Worm (Caenorhabditis elegans): ENCODE data around the gene pqn-67.
A peak's percentile ranks its signal among the peaks of the same experiment; 100 is the strongest.

Gene pqn-67

ce11 chrV:12897338-12897737 is 26.9 kb upstream of the pqn-67 start (continued):
- no peak for TF ChIP-seq ztf-16 (tag; optimal IDR thresholded peaks at IDR 0.05)
- no peak for TF ChIP-seq fkh-6 (tag; optimal IDR thresholded peaks at IDR 0.05)
- peak; percentile 64 for TF ChIP-seq ceh-31 (tag; optimal IDR thresholded peaks at IDR 0.05)
- no peak for TF ChIP-seq F13H6.1 (tag; optimal IDR thresholded peaks at IDR 0.05)
- TF ChIP-seq unc-55 (GFP tag; optimal IDR thresholded peaks at IDR 0.05): no peak
- TF ChIP-seq Y22D7AL.16 (tag; optimal IDR thresholded peaks at IDR 0.05): no peak
- TF ChIP-seq ref-2 (tag; optimal IDR thresholded peaks at IDR 0.05): no peak
- TF ChIP-seq ahr-1 (tag; optimal IDR thresholded peaks at IDR 0.05): no peak
- no peak for TF ChIP-seq sox-4 (tag; optimal IDR thresholded peaks at IDR 0.05)
- no peak for TF ChIP-seq hlh-6 (tag; optimal IDR thresholded peaks at IDR 0.05)
- no peak for TF ChIP-seq ama-1 (optimal IDR thresholded peaks at IDR 0.05)
- no peak for TF ChIP-seq che-1 (tag; optimal IDR thresholded peaks at IDR 0.05)
- TF ChIP-seq fkh-10 (GFP tag; optimal IDR thresholded peaks at IDR 0.05): no peak

- TF ChIP-seq tbx-7 (tag; optimal IDR thresholded peaks at IDR 0.05) (no peak), pat-9 (tag; optimal IDR thresholded peaks at IDR 0.05) (no peak), ama-1 (optimal IDR thresholded peaks at IDR 0.05) (no peak), ceh-19 (GFP tag; optimal IDR thresholded peaks at IDR 0.05) (peak; percentile 40), fkh-6 (tag; optimal IDR thresholded peaks at IDR 0.05) (no peak), ceh-34 (tag; optimal IDR thresholded peaks at IDR 0.05) (peak; percentile 47), ceh-30 (tag; optimal IDR thresholded peaks at IDR 0.05) (no peak), unc-42 (tag; optimal IDR thresholded peaks at IDR 0.05) (no peak), ets-4 (tag; optimal IDR thresholded peaks at IDR 0.05) (no peak)
Observed at ce11 chrV:12898583-12899232, 25.5 kb upstream of the pqn-67 start.

- TF ChIP-seq lim-6 (tag; optimal IDR thresholded peaks at IDR 0.05): no peak
- no peak for TF ChIP-seq lin-11 (tag; optimal IDR thresholded peaks at IDR 0.05)
- TF ChIP-seq unc-42 (tag; optimal IDR thresholded peaks at IDR 0.05): peak; percentile 95
- no peak for TF ChIP-seq rnt-1 (tag; optimal IDR thresholded peaks at IDR 0.05)
- no peak for TF ChIP-seq pqm-1 (tag; optimal IDR thresholded peaks at IDR 0.05)
Observed at ce11 chrV:12901301-12901700, 22.9 kb upstream of the pqn-67 start.

- TF ChIP-seq ceh-48 (tag; optimal IDR thresholded peaks at IDR 0.05): no peak
- no peak for TF ChIP-seq fkh-6 (tag; optimal IDR thresholded peaks at IDR 0.05)
- TF ChIP-seq ceh-9 (tag; optimal IDR thresholded peaks at IDR 0.05): no peak
- no peak for TF ChIP-seq gmeb-2 (tag; optimal IDR thresholded peaks at IDR 0.05)
- TF ChIP-seq pha-2 (tag; optimal IDR thresholded peaks at IDR 0.05): no peak
- TF ChIP-seq eyg-1 (tag; optimal IDR thresholded peaks at IDR 0.05): no peak
- no peak for TF ChIP-seq K02D7.2 (tag; optimal IDR thresholded peaks at IDR 0.05)
- TF ChIP-seq ceh-31 (tag; optimal IDR thresholded peaks at IDR 0.05): no peak
- no peak for TF ChIP-seq fkh-10 (GFP tag; optimal IDR thresholded peaks at IDR 0.05)
- no peak for TF ChIP-seq nhr-11 (tag; optimal IDR thresholded peaks at IDR 0.05)
- no peak for TF ChIP-seq mec-3 (tag; optimal IDR thresholded peaks at IDR 0.05; ENCODE audit: borderline replicate concordance)
- no peak for TF ChIP-seq ceh-18 (tag; optimal IDR thresholded peaks at IDR 0.05)
- TF ChIP-seq madf-2 (tag; optimal IDR thresholded peaks at IDR 0.05): no peak
- TF ChIP-seq npax-4 (tag; optimal IDR thresholded peaks at IDR 0.05): no peak
- no peak for TF ChIP-seq che-1 (tag; optimal IDR thresholded peaks at IDR 0.05)
- no peak for TF ChIP-seq pha-4 (tag; optimal IDR thresholded peaks at IDR 0.05)
Observed at ce11 chrV:12904054-12904453, 20.2 kb upstream of the pqn-67 start, which contains the start of gene ttr-27. TSS of gene ttr-27 (minus strand) at chrV:12904098.

ce11 chrV:12905074-12905473 is 19.2 kb upstream of the pqn-67 start, which contains the start of gene ttr-28:
TSS of gene ttr-28 (minus strand) at chrV:12905174.
- TF ChIP-seq hlh-30 (tag; optimal IDR thresholded peaks at IDR 0.05; ENCODE audit: insufficient read depth): no peak
- TF ChIP-seq C08G9.2 (tag; optimal IDR thresholded peaks at IDR 0.05): no peak
- TF ChIP-seq ceh-31 (tag; optimal IDR thresholded peaks at IDR 0.05): no peak
- no peak for TF ChIP-seq F13H6.1 (tag; optimal IDR thresholded peaks at IDR 0.05)
- TF ChIP-seq ceh-6 (GFP tag; optimal IDR thresholded peaks at IDR 0.05): no peak
- TF ChIP-seq hlh-13 (GFP tag; optimal IDR thresholded peaks at IDR 0.05): no peak
- TF ChIP-seq ceh-9 (tag; optimal IDR thresholded peaks at IDR 0.05): no peak
- no peak for TF ChIP-seq K09A11.1 (tag; optimal IDR thresholded peaks at IDR 0.05; ENCODE audit: insufficient read depth)
- TF ChIP-seq rnt-1 (tag; optimal IDR thresholded peaks at IDR 0.05): no peak
- TF ChIP-seq K02D7.2 (tag; optimal IDR thresholded peaks at IDR 0.05): no peak
- TF ChIP-seq fkh-10 (GFP tag; optimal IDR thresholded peaks at IDR 0.05): no peak
- TF ChIP-seq C38D4.7 (GFP tag; optimal IDR thresholded peaks at IDR 0.05): no peak
- TF ChIP-seq fax-1 (tag; optimal IDR thresholded peaks at IDR 0.05): no peak
- no peak for TF ChIP-seq ceh-34 (tag; optimal IDR thresholded peaks at IDR 0.05)

All from whole organism, late embryonic.